Worm (Caenorhabditis elegans) whole organism, L1 larva: ENCODE data around the gene nlp-68.
A peak's percentile ranks its signal among the peaks of the same experiment; 100 is the strongest.

Source experiments
- C04F5.9 ChIP-seq: sonication (generic microtip); optimal IDR thresholded peaks from 2 replicates; lab custom pipeline; 2016; ENCODE audit warnings: missing genetic modification characterization, missing compliant biosample characterization
- F16B12.6 ChIP-seq: fragments of 150-350 bp; optimal IDR thresholded peaks from 2 replicates; lab custom pipeline; 2014; ENCODE audit warnings: missing biosample characterization, missing genetic modification characterization
- alr-1 ChIP-seq: fragments of 200-800 bp; sonication (Bioruptor generic); optimal IDR thresholded peaks from 2 replicates; lab custom pipeline; 2018; ENCODE audit warnings: borderline replicate concordance, mild to moderate bottlenecking, missing genetic modification characterization, missing compliant biosample characterization
- ceh-63 ChIP-seq: fragments of 200-800 bp; sonication (Bioruptor generic); optimal IDR thresholded peaks from 2 replicates; lab custom pipeline; 2018; ENCODE audit warnings: mild to moderate bottlenecking, missing genetic modification characterization, missing compliant biosample characterization
- ceh-8 ChIP-seq: fragments of 200-800 bp; sonication (Bioruptor generic); optimal IDR thresholded peaks from 2 replicates; lab custom pipeline; 2018; ENCODE audit warnings: mild to moderate bottlenecking, missing genetic modification characterization, moderate library complexity, missing compliant biosample characterization
- ceh-82 ChIP-seq, 3 experiments: fragments of 150-350 bp in 1 of 3; sonication (generic microtip) in 2 of 3; optimal IDR thresholded peaks; 2 replicates each; lab custom pipeline; 2014 to 2017; ENCODE audit warnings: missing biosample characterization in 3 of 3, missing genetic modification characterization in 3 of 3
- ceh-88 ChIP-seq: fragments of 200-800 bp; sonication (Bioruptor generic); IDR thresholded peaks from 2 replicates; pipeline ENCODE4 v1.3.6; 2022; ENCODE audit warnings: missing genetic modification characterization, missing compliant biosample characterization
- ces-1 ChIP-seq: fragments of 150-350 bp; optimal IDR thresholded peaks from 2 replicates; lab custom pipeline; 2014; ENCODE audit warnings: missing biosample characterization, missing genetic modification reagents, missing genetic modification characterization
- dpl-1 ChIP-seq, 3 experiments: fragments of 150-350 bp in 2 of 3; sonication (generic microtip) in 1 of 3; optimal IDR thresholded peaks; 2 replicates each; lab custom pipeline; 2014 to 2017; ENCODE audit warnings: missing biosample characterization in 3 of 3, missing genetic modification characterization in 3 of 3, missing genetic modification reagents in 3 of 3
- efl-1 ChIP-seq, 4 experiments: fragments of 150-350 bp; optimal IDR thresholded peaks in 3 of 4; peaks in 1 of 4; 1 replicate in 1 of 4; 2 replicates in 3 of 4; lab custom pipeline; 2014; ENCODE audit warnings: missing biosample characterization in 2 of 4, missing genetic modification characterization in 2 of 4, missing genetic modification reagents in 2 of 4
- efl-3 ChIP-seq: fragments of 200-800 bp; sonication (Bioruptor generic); optimal IDR thresholded peaks from 2 replicates; lab custom pipeline; 2018; ENCODE audit warnings: mild to moderate bottlenecking, missing genetic modification characterization, missing compliant biosample characterization
- egl-13 ChIP-seq: sonication (generic microtip); optimal IDR thresholded peaks from 2 replicates; lab custom pipeline; 2016; ENCODE audit warnings: missing genotype, missing genetic modification reagents, missing genetic modification characterization, missing compliant biosample characterization
- egl-27 ChIP-seq, 2 experiments: fragments of 150-350 bp in 1 of 2; sonication (generic microtip); optimal IDR thresholded peaks; 3 replicates each; lab custom pipeline; 2017 to 2018; ENCODE audit warnings: missing biosample characterization in 2 of 2, missing genetic modification characterization in 2 of 2, missing genetic modification reagents in 2 of 2
- elt-2 ChIP-seq: sonication (generic microtip); optimal IDR thresholded peaks from 2 replicates; lab custom pipeline; 2016; ENCODE audit warnings: missing genetic modification characterization, mild to moderate bottlenecking, inconsistent platforms, missing compliant biosample characterization, missing genetic modification reagents
- elt-3 ChIP-seq, 6 experiments: fragments of 150-350 bp in 1 of 6; sonication (generic microtip); optimal IDR thresholded peaks; 2 replicates each; lab custom pipeline; 2017 to 2018; ENCODE audit warnings: missing biosample characterization in 6 of 6, missing genetic modification characterization in 6 of 6, inconsistent platforms in 1 of 6
- ets-5 ChIP-seq: fragments of 200-800 bp; sonication (Bioruptor generic); IDR thresholded peaks from 2 replicates; pipeline ENCODE4 v1.3.6; 2022; ENCODE audit warnings: missing genetic modification characterization, missing compliant biosample characterization
- fkh-4 ChIP-seq: sonication (generic microtip); optimal IDR thresholded peaks from 2 replicates; lab custom pipeline; 2016; ENCODE audit warnings: missing compliant biosample characterization, missing genetic modification characterization, borderline replicate concordance
- fkh-8 ChIP-seq: sonication (generic microtip); optimal IDR thresholded peaks from 2 replicates; lab custom pipeline; 2016; ENCODE audit warnings: mild to moderate bottlenecking, missing genetic modification characterization, missing compliant biosample characterization
- grh-1 ChIP-seq: fragments of 200-800 bp; sonication (Bioruptor generic); IDR thresholded peaks from 2 replicates; pipeline ENCODE4 v1.3.6; 2022; ENCODE audit warnings: missing genetic modification reagents, missing genetic modification characterization, missing compliant biosample characterization
- hlh-17 ChIP-seq: fragments of 200-800 bp; sonication (Bioruptor generic); optimal IDR thresholded peaks from 2 replicates; lab custom pipeline; 2018; ENCODE audit warnings: missing genetic modification characterization, mild to moderate bottlenecking, missing compliant biosample characterization, moderate library complexity, borderline replicate concordance
- irx-1 ChIP-seq: sonication (generic microtip); optimal IDR thresholded peaks from 2 replicates; lab custom pipeline; 2016; ENCODE audit warnings: missing genetic modification characterization, missing compliant biosample characterization
- isw-1 ChIP-seq: fragments of 200-800 bp; sonication (Bioruptor generic); IDR thresholded peaks from 2 replicates; pipeline ENCODE4 v1.3.6; 2022; ENCODE audit warnings: missing genetic modification characterization, missing compliant biosample characterization
- jun-1 ChIP-seq: fragments of 150-350 bp; optimal IDR thresholded peaks from 2 replicates; lab custom pipeline; 2014; ENCODE audit warnings: missing biosample characterization, missing genetic modification reagents, missing genetic modification characterization
- lin-14 ChIP-seq: fragments of 200-800 bp; sonication (Bioruptor generic); optimal IDR thresholded peaks from 2 replicates; lab custom pipeline; 2018; ENCODE audit warnings: mild to moderate bottlenecking, missing genetic modification characterization, moderate library complexity, missing compliant biosample characterization
- lin-15B ChIP-seq: fragments of 150-350 bp; sonication (generic microtip); optimal IDR thresholded peaks from 3 replicates; lab custom pipeline; 2014; ENCODE audit warnings: missing biosample characterization, missing genetic modification characterization
- lir-3 ChIP-seq: sonication (generic microtip); optimal IDR thresholded peaks from 2 replicates; lab custom pipeline; 2016; ENCODE audit warnings: mild to moderate bottlenecking, missing genetic modification characterization, moderate library complexity, missing compliant biosample characterization; ENCODE audit not compliant: poor library complexity
- lsy-2 ChIP-seq, 2 experiments: fragments of 150-350 bp; optimal IDR thresholded peaks; 2 replicates each; lab custom pipeline; 2014; ENCODE audit warnings: missing biosample characterization in 2 of 2, missing genetic modification characterization in 2 of 2
- mab-9 ChIP-seq: fragments of 200-800 bp; sonication (Bioruptor generic); IDR thresholded peaks from 2 replicates; pipeline ENCODE4 v1.3.6; 2022; ENCODE audit warnings: missing genetic modification reagents, missing genetic modification characterization, missing compliant biosample characterization
- mdl-1 ChIP-seq, 2 experiments: fragments of 150-350 bp; optimal IDR thresholded peaks; 2 replicates each; lab custom pipeline; 2014 to 2017; ENCODE audit warnings: missing biosample characterization in 2 of 2, missing genetic modification characterization in 2 of 2, inconsistent platforms in 1 of 2
- mef-2 ChIP-seq: fragments of 150-350 bp; optimal IDR thresholded peaks from 2 replicates; lab custom pipeline; 2014; ENCODE audit warnings: missing biosample characterization, missing genetic modification characterization
- mep-1 ChIP-seq: fragments of 150-350 bp; optimal IDR thresholded peaks from 2 replicates; lab custom pipeline; 2014; ENCODE audit warnings: missing biosample characterization, missing genetic modification characterization
- nhr-12 ChIP-seq: sonication (generic microtip); optimal IDR thresholded peaks from 2 replicates; lab custom pipeline; 2017; ENCODE audit warnings: missing biosample characterization, missing genetic modification characterization
- nhr-237 ChIP-seq: fragments of 150-350 bp; optimal IDR thresholded peaks from 2 replicates; lab custom pipeline; 2014; ENCODE audit warnings: missing biosample characterization, missing genetic modification characterization
- nhr-71 ChIP-seq: sonication (generic microtip); optimal IDR thresholded peaks from 2 replicates; lab custom pipeline; 2016; ENCODE audit warnings: mild to moderate bottlenecking, missing genetic modification characterization, moderate library complexity, missing compliant biosample characterization
- nhr-76 ChIP-seq: sonication (generic microtip); optimal IDR thresholded peaks from 2 replicates; lab custom pipeline; 2017; ENCODE audit warnings: missing biosample characterization, missing genetic modification characterization
- nhr-77 ChIP-seq: fragments of 150-350 bp; optimal IDR thresholded peaks from 2 replicates; lab custom pipeline; 2014; ENCODE audit warnings: missing biosample characterization, missing genetic modification characterization
- nhr-84 ChIP-seq: sonication (generic microtip); optimal IDR thresholded peaks from 2 replicates; lab custom pipeline; 2017; ENCODE audit warnings: missing biosample characterization, missing genetic modification characterization
- nhr-85 ChIP-seq: sonication (generic microtip); peaks from one replicate; lab custom pipeline; 2016; ENCODE audit warnings: missing genetic modification characterization, inconsistent platforms, missing compliant biosample characterization
- pag-3 ChIP-seq: sonication (generic microtip); optimal IDR thresholded peaks from 2 replicates; lab custom pipeline; 2017; ENCODE audit warnings: missing genetic modification characterization, mild to moderate bottlenecking, missing compliant biosample characterization, antibody characterized with exemption, borderline replicate concordance; ENCODE audit not compliant: insufficient read depth
- skn-1 ChIP-seq: fragments of 150-350 bp; optimal IDR thresholded peaks from 2 replicates; lab custom pipeline; 2014; ENCODE audit warnings: missing biosample characterization, missing genetic modification characterization
- sptf-1 ChIP-seq: fragments of 150-350 bp; optimal IDR thresholded peaks from 2 replicates; lab custom pipeline; 2014; ENCODE audit warnings: missing biosample characterization, missing genetic modification characterization
- sup-37 ChIP-seq: fragments of 200-800 bp; sonication (Bioruptor generic); optimal IDR thresholded peaks from 2 replicates; lab custom pipeline; 2018; ENCODE audit warnings: mild to moderate bottlenecking, missing genetic modification characterization, missing compliant biosample characterization
- swsn-7 ChIP-seq: sonication (generic microtip); optimal IDR thresholded peaks from 2 replicates; lab custom pipeline; 2016; ENCODE audit warnings: missing genetic modification characterization, missing compliant biosample characterization
- tbx-2 ChIP-seq: sonication (generic microtip); optimal IDR thresholded peaks from 2 replicates; lab custom pipeline; 2016; ENCODE audit warnings: missing genetic modification characterization, missing compliant biosample characterization
- unc-30 ChIP-seq: sonication (generic microtip); optimal IDR thresholded peaks from 2 replicates; lab custom pipeline; 2017; ENCODE audit warnings: missing biosample characterization, missing genetic modification characterization
- unc-62 ChIP-seq: fragments of 150-350 bp; optimal IDR thresholded peaks from 2 replicates; lab custom pipeline; 2014; ENCODE audit warnings: missing biosample characterization, missing genetic modification reagents, missing genetic modification characterization
- unc-86 ChIP-seq: sonication (generic microtip); optimal IDR thresholded peaks from 2 replicates; lab custom pipeline; 2016; ENCODE audit warnings: missing genetic modification characterization, missing compliant biosample characterization
- xbp-1 ChIP-seq: sonication (generic microtip); optimal IDR thresholded peaks from 2 replicates; lab custom pipeline; 2016; ENCODE audit warnings: missing genetic modification characterization, missing compliant biosample characterization
- zag-1 ChIP-seq: fragments of 150-350 bp; optimal IDR thresholded peaks from 2 replicates; lab custom pipeline; 2014; ENCODE audit warnings: missing biosample characterization, missing genetic modification characterization
- zip-4 ChIP-seq: fragments of 200-800 bp; sonication (Bioruptor generic); optimal IDR thresholded peaks from 2 replicates; lab custom pipeline; 2018; ENCODE audit warnings: mild to moderate bottlenecking, missing genetic modification characterization, moderate library complexity, missing compliant biosample characterization
- ztf-11 ChIP-seq, 2 experiments: sonication (generic microtip); optimal IDR thresholded peaks; 2 replicates each; lab custom pipeline; 2016 to 2017; ENCODE audit warnings: missing genetic modification characterization in 2 of 2, missing biosample characterization in 1 of 2, missing compliant biosample characterization in 1 of 2
- ztf-4 ChIP-seq: fragments of 150-350 bp; optimal IDR thresholded peaks from 2 replicates; lab custom pipeline; 2014; ENCODE audit warnings: missing biosample characterization, missing genetic modification characterization

The nlp-68 gene

ce11 chrIII:10505182-10505581 lies 33.8 kb downstream of the nlp-68 start, which contains the start of the genes taf-11.3 and urm-1 (continued):
- peak; percentile 60 for TF ChIP-seq C04F5.9
- peak; percentile 88 for TF ChIP-seq mep-1 (tag; lab: Kevin White, UChicago)
- TF ChIP-seq jun-1 (tag; lab: Kevin White, UChicago) = no peak
- TF ChIP-seq nhr-85 = peak; percentile 81
- TF ChIP-seq sptf-1 (tag; lab: Kevin White, UChicago) = no peak
- TF ChIP-seq unc-62 (GFP tag; lab: Kevin White, UChicago) = no peak
- TF ChIP-seq irx-1 (tag; lab: Kevin White, UChicago) = peak; percentile 47
- peak; percentile 80 to 86 for TF ChIP-seq efl-1 (optimal IDR thresholded peaks at IDR 0.05; lab: Kevin White, UChicago)
- peak; percentile 82 to 97 for TF ChIP-seq efl-1 (GFP tag; optimal IDR thresholded peaks at IDR 0.05 in 1 of 2; lab: Kevin White, UChicago)
- TF ChIP-seq lin-15B (tag; lab: Kevin White, UChicago) = peak; percentile 88
- no peak for TF ChIP-seq elt-2 (tag; lab: Kevin White, UChicago)
- TF ChIP-seq xbp-1 (tag; lab: Kevin White, UChicago) = peak; percentile 90
- peak; percentile 15 for TF ChIP-seq ztf-4 (tag; lab: Kevin White, UChicago)
- no peak for TF ChIP-seq ces-1 (GFP tag; lab: Kevin White, UChicago)
- TF ChIP-seq swsn-7 (tag; lab: Kevin White, UChicago) = peak; percentile 86
- peak; percentile 82 for TF ChIP-seq fkh-8
- TF ChIP-seq skn-1 (tag; lab: Kevin White, UChicago) = peak; percentile 78
- no peak for TF ChIP-seq pag-3 (tag; lab: Kevin White, UChicago)
- no peak for TF ChIP-seq egl-27 (tag; optimal IDR thresholded peaks at IDR 0.05; lab: Kevin White, UChicago)
- TF ChIP-seq nhr-84 = no peak
- TF ChIP-seq tbx-2 = peak; percentile 84
- TF ChIP-seq elt-3 (tag; optimal IDR thresholded peaks at IDR 0.05; lab: Kevin White, UChicago) = peak in 2 of 6 experiments; percentile 47 to 88
- no peak for TF ChIP-seq sup-37 (GFP tag; lab: Kevin White, UChicago)
- TF ChIP-seq nhr-71 (tag; lab: Kevin White, UChicago) = peak; percentile 88
- TF ChIP-seq ets-5 (GFP tag; lab: Robert Waterston, UW) = no peak
- TF ChIP-seq grh-1 = no peak
- no peak for TF ChIP-seq unc-30 (tag; lab: Kevin White, UChicago)
- peak; percentile 84 to 90 (median 87) for TF ChIP-seq ceh-82 (tag; optimal IDR thresholded peaks at IDR 0.05; lab: Kevin White, UChicago)
- no peak for TF ChIP-seq lir-3 (tag; lab: Kevin White, UChicago)
- no peak for TF ChIP-seq ceh-8
- peak; percentile 70 for TF ChIP-seq unc-86 (tag; lab: Kevin White, UChicago)
- TF ChIP-seq nhr-76 (tag; lab: Kevin White, UChicago) = no peak
- TF ChIP-seq egl-13 (tag; lab: Kevin White, UChicago) = peak; percentile 60
- TF ChIP-seq zip-4 = no peak
- peak; percentile 53 for TF ChIP-seq F16B12.6
- no peak for TF ChIP-seq lin-14 (GFP tag; lab: Kevin White, UChicago)
- TF ChIP-seq nhr-77 (tag; lab: Kevin White, UChicago) = peak; percentile 27
- TF ChIP-seq lsy-2 (tag; optimal IDR thresholded peaks at IDR 0.05; lab: Kevin White, UChicago) = peak; percentile 87 to 89
- peak; percentile 39 for TF ChIP-seq mef-2 (tag; lab: Kevin White, UChicago)
- TF ChIP-seq fkh-4 (tag; lab: Kevin White, UChicago) = no peak
- peak in 1 of 2 experiments; percentile 17 for TF ChIP-seq mdl-1 (tag; optimal IDR thresholded peaks at IDR 0.05; lab: Kevin White, UChicago)
- TF ChIP-seq isw-1 = peak; percentile 54
- TF ChIP-seq dpl-1 (GFP tag; optimal IDR thresholded peaks at IDR 0.05; lab: Kevin White, UChicago) = peak; percentile 76 to 83 (median 80)
- TF ChIP-seq zag-1 = no peak
- TF ChIP-seq hlh-17 = no peak
- no peak for TF ChIP-seq alr-1
- no peak for TF ChIP-seq mab-9 (GFP tag; lab: Robert Waterston, UW)
- no peak for TF ChIP-seq nhr-12 (tag; lab: Kevin White, UChicago)
- no peak for TF ChIP-seq ceh-63 (GFP tag; lab: Kevin White, UChicago)
- peak in 1 of 2 experiments; percentile 67 for TF ChIP-seq ztf-11 (tag; optimal IDR thresholded peaks at IDR 0.05; lab: Kevin White, UChicago)
- TF ChIP-seq nhr-237 = peak; percentile 32
- TF ChIP-seq ceh-88 = no peak
- no peak for TF ChIP-seq efl-3 (GFP tag; lab: Kevin White, UChicago)
